Worm (Caenorhabditis elegans) whole organism, midembryonic: ENCODE measurements around the gene cyb-3.

ENCODE experiments used
- T22C8.4 ChIP-seq: fragments of 200-800 bp; sonication (Bioruptor generic); IDR thresholded peaks from 2 replicates; pipeline ENCODE4 v1.3.6; 2022; ENCODE audit warnings: missing genetic modification characterization, missing compliant biosample characterization
- cog-1 ChIP-seq: sonication (generic microtip); optimal IDR thresholded peaks from 2 replicates; lab custom pipeline; 2016; ENCODE audit warnings: missing genetic modification characterization, missing compliant biosample characterization
- flt-1 ChIP-seq: fragments of 200-800 bp; sonication (Bioruptor generic); IDR thresholded peaks from 2 replicates; pipeline ENCODE4 v1.3.6; 2022; ENCODE audit warnings: missing genetic modification characterization, missing compliant biosample characterization
- klf-2 ChIP-seq: fragments of 200-800 bp; sonication (Bioruptor generic); conservative IDR thresholded peaks from 2 replicates; pipeline ENCODE4 v1.3.6; 2022; ENCODE audit warnings: missing genetic modification reagents, missing genetic modification characterization, missing compliant biosample characterization
- med-1 ChIP-seq: sonication (generic microtip); optimal IDR thresholded peaks from 2 replicates; lab custom pipeline; 2017; ENCODE audit warnings: missing genetic modification characterization, mild to moderate bottlenecking, missing compliant biosample characterization, antibody characterized with exemption, missing genetic modification reagents; ENCODE audit not compliant: insufficient read depth
- ref-1 ChIP-seq: fragments of 200-800 bp; sonication (Bioruptor generic); conservative IDR thresholded peaks from 2 replicates; pipeline ENCODE4 v1.3.6; 2022; ENCODE audit warnings: missing genetic modification reagents, missing genetic modification characterization, missing compliant biosample characterization
- tab-1 ChIP-seq: fragments of 200-800 bp; sonication (Bioruptor generic); IDR thresholded peaks from 2 replicates; pipeline ENCODE4 v1.3.6; 2022; ENCODE audit warnings: missing genetic modification characterization, missing compliant biosample characterization
- ztf-23 ChIP-seq: fragments of 200-800 bp; sonication (Bioruptor generic); IDR thresholded peaks from 2 replicates; pipeline ENCODE4 v1.3.6; 2022; ENCODE audit warnings: missing genetic modification reagents, missing genetic modification characterization, missing compliant biosample characterization
- ztf-29 ChIP-seq: fragments of 200-800 bp; sonication (Bioruptor generic); IDR thresholded peaks from 2 replicates; pipeline ENCODE4 v1.3.6; 2022; ENCODE audit warnings: missing genetic modification reagents, missing genetic modification characterization, missing compliant biosample characterization

The cyb-3 gene

DNA sequence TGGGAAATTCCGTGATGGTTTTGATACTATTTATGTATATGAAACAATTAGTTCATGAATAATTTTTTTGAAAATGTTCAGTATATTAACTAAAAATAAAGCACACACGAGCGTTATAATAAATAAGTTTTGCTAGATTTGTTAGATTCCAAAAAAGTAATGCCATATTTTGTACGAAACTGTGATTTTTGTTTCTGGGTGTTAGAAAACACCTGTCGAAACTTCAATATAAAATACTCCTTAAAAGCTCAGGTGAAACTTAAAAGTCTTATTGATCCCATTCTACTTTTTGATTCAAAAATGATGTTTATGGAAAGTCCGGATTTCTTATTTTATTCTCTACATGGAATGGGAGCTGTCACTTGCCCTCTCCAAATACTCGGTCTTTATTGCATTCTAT is 20.5 kb downstream of the cyb-3 start, which contains the start of gene srh-265:
srh-265 (plus strand) TSS at position 301 of the 400 bp plus-strand sequence.
- TF ChIP-seq flt-1 (GFP tag; lab: Robert Waterston, UW): no peak
- TF ChIP-seq klf-2: no peak
- no peak for TF ChIP-seq med-1
- TF ChIP-seq T22C8.4: no peak
- no peak for TF ChIP-seq ref-1 (GFP tag; lab: Robert Waterston, UW)

DNA sequence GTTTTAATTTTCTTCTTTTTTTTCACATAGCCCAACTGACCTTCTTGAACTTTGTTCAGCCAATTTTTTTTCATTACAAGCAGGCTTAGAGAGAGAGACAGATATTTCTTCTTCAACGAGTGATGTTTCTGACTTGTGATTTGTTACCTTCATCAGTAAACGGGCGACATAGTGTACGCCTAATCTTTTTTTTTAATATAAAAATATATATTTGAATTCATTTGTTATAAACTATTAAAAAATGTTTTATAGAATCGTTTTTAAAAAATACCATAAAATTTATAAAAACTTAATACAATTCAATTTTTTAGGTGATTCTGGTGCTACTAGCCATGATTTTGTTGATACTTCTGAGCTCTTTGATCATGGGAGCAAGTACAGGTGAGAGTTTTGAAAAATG is 22.3 kb downstream of the cyb-3 start, which contains the start of gene T06E6.10:
T06E6.10 (plus strand) TSS at position 301 of the 400 bp plus-strand sequence.
- no peak for TF ChIP-seq flt-1 (GFP tag; lab: Robert Waterston, UW)
- no peak for TF ChIP-seq ztf-23 (GFP tag; lab: Robert Waterston, UW)
- TF ChIP-seq ref-1 (GFP tag; lab: Robert Waterston, UW): no peak
- no peak for TF ChIP-seq cog-1 (tag; lab: Kevin White, UChicago)
- TF ChIP-seq klf-2: no peak
- TF ChIP-seq ztf-29 (GFP tag; lab: Robert Waterston, UW): no peak
- no peak for TF ChIP-seq tab-1 (GFP tag; lab: Robert Waterston, UW)
- no peak for TF ChIP-seq T22C8.4
- no peak for TF ChIP-seq med-1

DNA sequence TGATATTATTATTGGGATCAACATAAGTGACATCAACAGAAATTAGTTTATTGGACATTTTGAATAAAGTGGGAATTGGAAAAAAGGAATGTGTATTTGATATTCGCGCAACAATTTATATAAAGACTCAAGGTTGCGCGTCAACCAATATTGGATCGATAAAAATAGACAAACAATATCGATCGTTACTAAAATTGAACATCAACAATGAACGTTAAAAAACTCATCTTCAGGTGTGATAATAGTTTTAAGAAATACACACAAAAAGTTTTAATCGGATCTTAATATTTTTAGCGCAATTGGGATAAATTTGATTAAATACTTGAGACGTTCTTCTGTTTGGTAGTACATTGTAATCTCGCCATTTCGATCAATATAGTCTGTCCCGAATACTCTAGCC is 28.1 kb downstream of the cyb-3 start, which contains the start of gene fbxa-104:
fbxa-104 (minus strand) TSS at position 83 of the 400 bp plus-strand sequence.
- TF ChIP-seq ztf-23 (GFP tag; lab: Robert Waterston, UW): no peak
- no peak for TF ChIP-seq med-1
- TF ChIP-seq ref-1 (GFP tag; lab: Robert Waterston, UW): no peak

- TF ChIP-seq med-1 (no peak), T22C8.4 (no peak), klf-2 (no peak), ref-1 (GFP tag; lab: Robert Waterston, UW) (no peak), ztf-23 (GFP tag; lab: Robert Waterston, UW) (no peak), tab-1 (GFP tag; lab: Robert Waterston, UW) (no peak), ztf-29 (GFP tag; lab: Robert Waterston, UW) (no peak), cog-1 (tag; lab: Kevin White, UChicago) (no peak), flt-1 (GFP tag; lab: Robert Waterston, UW) (no peak)
Measured at ce11 chrV:15425368-15426091, 30.0 kb downstream of the cyb-3 start, which contains the start of gene Y36E3A.2. Gene Y36E3A.2 (plus strand): TSS chrV:15426041.

DNA sequence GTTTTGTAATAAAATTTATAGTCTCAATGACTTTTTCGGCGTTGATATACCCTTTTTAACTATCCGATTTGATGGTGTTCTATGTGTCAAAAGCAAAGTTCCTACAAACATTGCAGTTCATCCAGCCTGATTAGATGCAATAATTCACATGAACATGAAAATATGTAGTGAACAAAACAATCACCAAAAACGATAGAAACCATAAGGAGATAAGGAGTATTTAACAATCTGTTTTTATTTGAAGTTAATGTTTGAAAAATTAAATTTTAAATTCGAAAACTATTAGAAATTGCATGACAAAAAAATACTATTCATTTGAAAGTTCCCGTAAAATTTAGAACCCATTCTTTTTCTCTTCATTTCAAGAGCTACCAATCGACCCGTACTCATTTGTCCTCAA is 31.4 kb downstream of the cyb-3 start, which contains the start of gene fbxa-209:
fbxa-209 (minus strand) TSS at position 101 of the 400 bp plus-strand sequence.
- TF ChIP-seq klf-2 (no peak), cog-1 (tag; lab: Kevin White, UChicago) (no peak)

DNA sequence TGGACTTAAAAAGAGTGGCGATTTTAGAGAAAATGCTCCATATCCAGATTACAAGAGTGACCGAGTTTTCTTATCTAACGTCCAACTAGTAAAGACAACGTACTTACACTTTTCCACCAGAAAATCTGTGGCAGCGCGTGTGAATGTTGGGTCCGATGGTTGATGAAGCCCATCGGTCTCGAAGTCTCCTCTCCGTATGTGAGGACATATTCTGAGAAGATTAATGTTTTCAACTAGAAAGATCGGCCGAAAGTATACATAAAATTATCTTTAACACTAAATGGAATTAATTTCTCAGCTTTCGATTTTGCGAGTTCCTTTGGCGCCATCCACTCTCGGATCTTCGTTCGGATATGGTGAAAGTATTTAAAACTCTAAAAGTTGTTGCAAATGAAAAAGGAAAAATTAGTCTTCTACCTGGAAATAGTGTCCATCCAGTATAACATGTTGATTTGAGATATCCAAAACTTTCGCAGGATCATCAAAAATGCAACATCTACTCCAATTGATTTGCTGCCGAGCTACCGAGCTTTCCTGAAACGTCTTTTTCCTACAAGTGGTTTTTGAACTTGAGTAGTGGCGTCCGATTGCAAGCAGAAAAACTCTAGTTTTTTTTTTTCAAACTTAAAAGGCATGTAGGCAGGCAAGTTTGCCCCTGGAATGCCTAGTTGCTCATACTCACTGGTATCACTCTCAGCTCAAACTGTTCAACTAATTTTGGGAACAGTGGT is 36.0 kb downstream of the cyb-3 start:
- no peak for TF ChIP-seq ztf-23 (GFP tag; lab: Robert Waterston, UW)
- no peak for TF ChIP-seq flt-1 (GFP tag; lab: Robert Waterston, UW)
- no peak for TF ChIP-seq klf-2
- TF ChIP-seq T22C8.4: no peak
- TF ChIP-seq ref-1 (GFP tag; lab: Robert Waterston, UW): no peak
- no peak for TF ChIP-seq tab-1 (GFP tag; lab: Robert Waterston, UW)
- TF ChIP-seq cog-1 (tag; lab: Kevin White, UChicago): no peak
- TF ChIP-seq ztf-29 (GFP tag; lab: Robert Waterston, UW): no peak
- no peak for TF ChIP-seq med-1

DNA sequence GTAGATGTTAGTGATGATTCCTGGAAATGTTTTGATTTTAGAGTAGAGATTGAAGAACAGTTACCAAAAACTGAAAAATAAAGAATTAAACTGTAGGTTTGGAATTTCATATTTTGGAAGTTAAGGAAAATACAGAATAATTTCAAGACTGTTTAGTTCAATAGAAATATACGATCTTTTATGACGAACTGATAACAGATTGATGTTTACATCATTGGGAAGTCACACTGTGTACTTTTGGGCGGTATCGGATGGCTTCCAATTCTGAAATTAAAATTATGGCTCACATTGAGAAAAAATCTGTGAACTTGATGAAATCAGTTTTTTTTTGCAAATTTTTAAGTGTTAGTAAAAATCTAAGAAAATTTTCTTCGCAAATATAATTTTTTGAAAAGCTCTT is 37.0 kb downstream of the cyb-3 start, which contains the start of gene T26H5.8:
T26H5.8 (minus strand) TSS at position 270 of the 400 bp plus-strand sequence.
- TF ChIP-seq med-1 (no peak), flt-1 (GFP tag; lab: Robert Waterston, UW) (no peak), klf-2 (no peak), T22C8.4 (no peak), ref-1 (GFP tag; lab: Robert Waterston, UW) (no peak), ztf-23 (GFP tag; lab: Robert Waterston, UW) (no peak), tab-1 (GFP tag; lab: Robert Waterston, UW) (no peak), ztf-29 (GFP tag; lab: Robert Waterston, UW) (no peak)

DNA sequence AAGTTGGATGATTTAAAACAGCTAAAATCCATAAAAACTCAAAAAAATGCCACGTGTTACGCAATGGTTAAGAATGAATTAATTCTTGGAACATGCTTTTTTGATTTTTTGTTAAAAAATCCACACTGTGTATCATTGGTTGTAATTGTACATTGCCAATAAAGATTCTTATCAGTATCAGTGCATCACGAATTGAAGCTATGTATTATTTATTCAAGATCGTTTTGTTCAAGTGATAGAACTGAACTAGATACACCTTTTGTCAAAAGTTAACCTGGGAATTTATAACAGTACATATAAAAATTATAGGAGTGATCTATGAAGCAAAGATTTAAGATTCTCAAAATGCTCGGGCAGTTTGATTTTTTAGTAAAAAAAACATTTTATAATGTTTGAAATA is 39.2 kb downstream of the cyb-3 start:
- TF ChIP-seq med-1 (no peak), flt-1 (GFP tag; lab: Robert Waterston, UW) (no peak), ref-1 (GFP tag; lab: Robert Waterston, UW) (no peak), cog-1 (tag; lab: Kevin White, UChicago) (no peak), tab-1 (GFP tag; lab: Robert Waterston, UW) (no peak), klf-2 (no peak), ztf-23 (GFP tag; lab: Robert Waterston, UW) (no peak), ztf-29 (GFP tag; lab: Robert Waterston, UW) (no peak), T22C8.4 (no peak)

DNA sequence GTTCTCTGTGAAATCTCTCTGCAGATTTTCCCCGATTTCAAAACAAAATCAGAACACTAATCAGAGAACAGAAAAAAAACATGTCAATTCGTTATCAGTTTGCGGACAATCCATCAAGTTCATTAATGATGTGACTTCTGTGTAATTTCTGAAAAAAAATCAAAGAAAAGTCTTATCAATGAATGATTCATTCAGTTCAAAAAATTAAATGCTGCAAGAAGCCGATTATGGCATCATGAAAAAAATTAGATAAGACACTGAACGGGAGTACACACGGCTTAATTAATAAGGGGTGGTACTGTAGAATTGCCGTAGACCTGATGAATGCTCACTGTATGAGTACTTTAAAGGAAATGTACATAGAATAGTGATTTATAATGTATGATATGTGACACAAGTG is 40.6 kb downstream of the cyb-3 start:
- TF ChIP-seq klf-2 (no peak), med-1 (no peak), flt-1 (GFP tag; lab: Robert Waterston, UW) (no peak), tab-1 (GFP tag; lab: Robert Waterston, UW) (no peak), ztf-23 (GFP tag; lab: Robert Waterston, UW) (no peak), cog-1 (tag; lab: Kevin White, UChicago) (no peak)

- TF ChIP-seq tab-1 (GFP tag; lab: Robert Waterston, UW) (no peak), cog-1 (tag; lab: Kevin White, UChicago) (no peak), ztf-23 (GFP tag; lab: Robert Waterston, UW) (no peak), flt-1 (GFP tag; lab: Robert Waterston, UW) (no peak), med-1 (no peak), ref-1 (GFP tag; lab: Robert Waterston, UW) (no peak), ztf-29 (GFP tag; lab: Robert Waterston, UW) (no peak), T22C8.4 (no peak), klf-2 (no peak)
Measured at ce11 chrV:15442384-15442783, 46.9 kb downstream of the cyb-3 start.
